Worm (Caenorhabditis elegans): ENCODE data around the gene T19H5.4.

Gene T19H5.4

ce11 chrII:9438227-9438626, 49.0 kb downstream of the T19H5.4 start, which contains the start of gene chil-13:
chil-13 (minus strand) TSS chrII:9438327.
- TF ChIP-seq mes-2 (tag; optimal IDR thresholded peaks at IDR 0.05; ENCODE audit: poor library complexity, severe bottlenecking) (no peak), egl-43 (GFP tag; IDR thresholded peaks at IDR 0.05) (no peak), saeg-2 (GFP tag; IDR thresholded peaks at IDR 0.05) (no peak), daf-8 (GFP tag; IDR thresholded peaks at IDR 0.05) (no peak), skn-1 (tag; optimal IDR thresholded peaks at IDR 0.05) (no peak), lin-13 (GFP tag; optimal IDR thresholded peaks at IDR 0.05) (no peak), aha-1 (tag) (no peak), lin-39 (tag; optimal IDR thresholded peaks at IDR 0.05) (no peak), madf-5 (GFP tag; IDR thresholded peaks at IDR 0.05) (no peak), zfp-2 (tag; optimal IDR thresholded peaks at IDR 0.05) (no peak), gei-8 (GFP tag; optimal IDR thresholded peaks at IDR 0.05) (no peak), spr-3 (GFP tag; optimal IDR thresholded peaks at IDR 0.05) (no peak), zag-1 (tag; optimal IDR thresholded peaks at IDR 0.05) (no peak)

Data from whole organism, L4 larva.